Fruit fly (Drosophila melanogaster) whole organism: Measurements from ENCODE around the gene CG34008.

ENCODE experiments used
- CG8478 ChIP-seq: fragments of >200 bp; optimal IDR thresholded peaks from 2 replicates; lab custom pipeline; 2018; ENCODE audit warnings: inconsistent platforms
- Dll ChIP-seq: fragments of >200 bp; optimal IDR thresholded peaks from 2 replicates; lab custom pipeline; 2017
- pan ChIP-seq: fragments of >200 bp; optimal IDR thresholded peaks from 2 replicates; lab custom pipeline; 2017

dm6 chr3R:20560019-20560667, 21.2 kb downstream of the CG34008 start, which contains the start of gene CG15922:
- TF ChIP-seq CG8478 = no peak
- TF ChIP-seq Dll (lab: Kevin White, UChicago) = no peak
- no peak for TF ChIP-seq pan (lab: Kevin White, UChicago)
